Worm (Caenorhabditis elegans) whole organism, young adult: ENCODE results near the gene arl-5.
A peak's percentile ranks its signal among the peaks of the same experiment; 100 is the strongest.

Source experiments
- F10E7.11 ChIP-seq: sonication (generic microtip); optimal IDR thresholded peaks from 2 replicates; lab custom pipeline; 2017; ENCODE audit warnings: mild to moderate bottlenecking, missing genetic modification characterization, moderate library complexity, missing compliant biosample characterization
- F33H1.4 ChIP-seq: fragments of 200-800 bp; sonication (Bioruptor generic); IDR thresholded peaks from 2 replicates; pipeline ENCODE4 v1.3.6; 2022; ENCODE audit warnings: missing genetic modification reagents, missing genetic modification characterization, missing compliant biosample characterization
- F49E8.2 ChIP-seq: sonication (generic microtip); optimal IDR thresholded peaks from 3 replicates; lab custom pipeline; 2017; ENCODE audit warnings: missing genetic modification characterization, mild to moderate bottlenecking, missing compliant biosample characterization, antibody characterized with exemption, moderate library complexity; ENCODE audit not compliant: insufficient read depth
- F52B5.7 ChIP-seq: sonication (generic microtip); optimal IDR thresholded peaks from 2 replicates; lab custom pipeline; 2016; ENCODE audit warnings: mild to moderate bottlenecking, missing genetic modification characterization, missing compliant biosample characterization
- F57A8.1 ChIP-seq: fragments of 200-800 bp; sonication (Bioruptor generic); optimal IDR thresholded peaks from 2 replicates; lab custom pipeline; 2018; ENCODE audit warnings: mild to moderate bottlenecking, missing genetic modification characterization, moderate library complexity, missing compliant biosample characterization
- Y53F4B.3 ChIP-seq: fragments of 200-800 bp; sonication (Bioruptor generic); IDR thresholded peaks from 2 replicates; pipeline ENCODE4 v1.3.6; 2022; ENCODE audit warnings: missing genetic modification reagents, missing genetic modification characterization, missing compliant biosample characterization
- Y67H2A.10 ChIP-seq: fragments of 200-800 bp; sonication (Bioruptor generic); conservative IDR thresholded peaks from 2 replicates; pipeline ENCODE4 v1.3.6; 2022; ENCODE audit warnings: missing genetic modification reagents, missing genetic modification characterization, missing compliant biosample characterization
- ZK185.1 ChIP-seq: sonication (generic microtip); optimal IDR thresholded peaks from 2 replicates; lab custom pipeline; 2016; ENCODE audit warnings: mild to moderate bottlenecking, missing genetic modification characterization, missing compliant biosample characterization; ENCODE audit not compliant: poor library complexity, severe bottlenecking
- attf-5 ChIP-seq: fragments of 200-800 bp; sonication (Bioruptor generic); optimal IDR thresholded peaks from 2 replicates; lab custom pipeline; 2018; ENCODE audit warnings: mild to moderate bottlenecking, missing genetic modification characterization, missing compliant biosample characterization
- cebp-1 ChIP-seq, 2 experiments: fragments of 200-800 bp in 1 of 2; sonication (Bioruptor generic) in 1 of 2; sonication (generic microtip) in 1 of 2; IDR thresholded peaks in 1 of 2; optimal IDR thresholded peaks in 1 of 2; 2 replicates each; pipeline versions ENCODE4 v1.3.6 to Lab custom; 2017 to 2022; ENCODE audit warnings: missing compliant biosample characterization in 2 of 2, missing genetic modification characterization in 2 of 2, mild to moderate bottlenecking in 1 of 2, missing genetic modification reagents in 1 of 2, moderate library complexity in 1 of 2
- cebp-2 ChIP-seq: fragments of 200-800 bp; sonication (Bioruptor generic); IDR thresholded peaks from 2 replicates; pipeline ENCODE4 v1.3.6; 2022; ENCODE audit warnings: missing genetic modification characterization, missing compliant biosample characterization
- ceh-40 ChIP-seq: fragments of 200-800 bp; sonication (Bioruptor generic); IDR thresholded peaks from 2 replicates; pipeline ENCODE4 v1.3.6; 2022; ENCODE audit warnings: missing genetic modification characterization, missing compliant biosample characterization
- ceh-58 ChIP-seq: fragments of 200-800 bp; sonication (Bioruptor generic); IDR thresholded peaks from 2 replicates; pipeline ENCODE4 v1.3.6; 2022; ENCODE audit warnings: missing genetic modification characterization, missing compliant biosample characterization
- dpff-1 ChIP-seq: sonication (generic microtip); optimal IDR thresholded peaks from 2 replicates; lab custom pipeline; 2017; ENCODE audit warnings: mild to moderate bottlenecking, missing genetic modification characterization, missing compliant biosample characterization
- egl-18 ChIP-seq: fragments of 200-800 bp; sonication (Bioruptor generic); IDR thresholded peaks from 2 replicates; pipeline ENCODE4 v1.3.6; 2022; ENCODE audit warnings: missing genetic modification reagents, missing genetic modification characterization, missing compliant biosample characterization
- gei-17 ChIP-seq: fragments of 200-800 bp; sonication (Bioruptor generic); optimal IDR thresholded peaks from 2 replicates; lab custom pipeline; 2018; ENCODE audit warnings: mild to moderate bottlenecking, missing genetic modification characterization, missing compliant biosample characterization
- hmg-1.2 ChIP-seq: fragments of 200-800 bp; sonication (Bioruptor generic); IDR thresholded peaks from 2 replicates; pipeline ENCODE4 v1.3.6; 2022; ENCODE audit warnings: missing genetic modification reagents, missing genetic modification characterization, missing compliant biosample characterization
- hrde-1 ChIP-seq: sonication (generic microtip); optimal IDR thresholded peaks from 2 replicates; lab custom pipeline; 2016; ENCODE audit warnings: missing genetic modification characterization, mild to moderate bottlenecking, missing compliant biosample characterization, moderate library complexity, missing genotype, missing genetic modification reagents, borderline replicate concordance
- let-607 ChIP-seq, 2 experiments: fragments of 200-800 bp in 1 of 2; sonication (Bioruptor generic) in 1 of 2; sonication (generic microtip) in 1 of 2; optimal IDR thresholded peaks; 2 replicates each; lab custom pipeline; 2016 to 2018; ENCODE audit warnings: mild to moderate bottlenecking in 2 of 2, missing compliant biosample characterization in 2 of 2, missing genetic modification characterization in 2 of 2, moderate library complexity in 2 of 2, missing genotype in 1 of 2
- lir-1 ChIP-seq: fragments of 200-800 bp; sonication (Bioruptor generic); conservative IDR thresholded peaks from 2 replicates; pipeline ENCODE4 v1.3.6; 2022; ENCODE audit warnings: missing genetic modification reagents, missing genetic modification characterization, missing compliant biosample characterization
- lsl-1 ChIP-seq: fragments of 200-800 bp; sonication (Bioruptor generic); optimal IDR thresholded peaks from 2 replicates; lab custom pipeline; 2018; ENCODE audit warnings: mild to moderate bottlenecking, missing genetic modification characterization, moderate library complexity, missing compliant biosample characterization
- madf-8 ChIP-seq: fragments of 200-800 bp; sonication (Bioruptor generic); conservative IDR thresholded peaks from 2 replicates; pipeline ENCODE4 v1.3.6; 2022; ENCODE audit warnings: missing genetic modification reagents, missing genetic modification characterization, missing compliant biosample characterization
- nfya-2 ChIP-seq: fragments of 200-800 bp; sonication (Bioruptor generic); IDR thresholded peaks from 2 replicates; pipeline ENCODE4 v1.3.6; 2022; ENCODE audit warnings: missing genetic modification reagents, missing genetic modification characterization, missing compliant biosample characterization
- nfyb-1 ChIP-seq: fragments of 200-800 bp; sonication (Bioruptor generic); IDR thresholded peaks from 2 replicates; pipeline ENCODE4 v1.3.6; 2022; ENCODE audit warnings: missing genetic modification reagents, missing genetic modification characterization, missing compliant biosample characterization
- nhr-120 ChIP-seq: fragments of 200-800 bp; sonication (Bioruptor generic); IDR thresholded peaks from 2 replicates; pipeline ENCODE4 v1.3.6; 2022; ENCODE audit warnings: missing genetic modification characterization, missing compliant biosample characterization
- nhr-179 ChIP-seq: sonication (generic microtip); optimal IDR thresholded peaks from 2 replicates; lab custom pipeline; 2016; ENCODE audit warnings: mild to moderate bottlenecking, missing genetic modification characterization, missing compliant biosample characterization
- nhr-27 ChIP-seq: fragments of 200-800 bp; sonication (Bioruptor generic); optimal IDR thresholded peaks from 2 replicates; lab custom pipeline; 2018; ENCODE audit warnings: mild to moderate bottlenecking, missing genetic modification characterization, moderate library complexity, missing compliant biosample characterization
- nhr-80 ChIP-seq: sonication (generic microtip); optimal IDR thresholded peaks from 2 replicates; lab custom pipeline; 2016; ENCODE audit warnings: missing genetic modification characterization, missing compliant biosample characterization
- nhr-90 ChIP-seq: sonication (generic microtip); optimal IDR thresholded peaks from 2 replicates; lab custom pipeline; 2016; ENCODE audit warnings: missing genotype, mild to moderate bottlenecking, missing genetic modification characterization, missing compliant biosample characterization
- pbrm-1 ChIP-seq: fragments of 200-800 bp; sonication (Bioruptor generic); IDR thresholded peaks from 2 replicates; pipeline ENCODE4 v1.3.6; 2022; ENCODE audit warnings: missing genetic modification reagents, missing genetic modification characterization, missing compliant biosample characterization
- sdz-38 ChIP-seq: sonication (generic microtip); optimal IDR thresholded peaks from 2 replicates; lab custom pipeline; 2016; ENCODE audit warnings: missing genotype, missing genetic modification characterization, missing compliant biosample characterization
- tbp1 ChIP-seq: fragments of 200-800 bp; sonication (Bioruptor generic); optimal IDR thresholded peaks from 2 replicates; lab custom pipeline; 2018; ENCODE audit warnings: mild to moderate bottlenecking, missing genetic modification characterization, missing compliant biosample characterization
- tlf-1 ChIP-seq: fragments of 200-800 bp; sonication (Bioruptor generic); optimal IDR thresholded peaks from 2 replicates; lab custom pipeline; 2018; ENCODE audit warnings: mild to moderate bottlenecking, missing genetic modification characterization, missing compliant biosample characterization
- unc-62 ChIP-seq: fragments of 150-350 bp; optimal IDR thresholded peaks from 2 replicates; lab custom pipeline; 2014; ENCODE audit warnings: missing biosample characterization, missing genetic modification reagents, missing genetic modification characterization
- xnd-1 ChIP-seq: sonication (generic microtip); optimal IDR thresholded peaks from 2 replicates; lab custom pipeline; 2016; ENCODE audit warnings: missing genotype, missing genetic modification reagents, missing genetic modification characterization, missing compliant biosample characterization
- zfh-2 ChIP-seq: fragments of 200-800 bp; sonication (Bioruptor generic); conservative IDR thresholded peaks from 2 replicates; pipeline ENCODE4 v1.3.6; 2022; ENCODE audit warnings: missing genetic modification reagents, missing genetic modification characterization, missing compliant biosample characterization
- ztf-25 ChIP-seq: fragments of 200-800 bp; sonication (Bioruptor generic); IDR thresholded peaks from 2 replicates; pipeline ENCODE4 v1.3.6; 2022; ENCODE audit warnings: missing genetic modification reagents, missing genetic modification characterization, missing compliant biosample characterization
- ztf-28 ChIP-seq: fragments of 200-800 bp; sonication (Bioruptor generic); IDR thresholded peaks from 2 replicates; pipeline ENCODE4 v1.3.6; 2022; ENCODE audit warnings: missing genetic modification reagents, missing genetic modification characterization, missing compliant biosample characterization

The arl-5 gene

ce11 chrIII:9783133-9783590 is 39.9 kb upstream of the arl-5 start (continued):
- no peak for TF ChIP-seq ZK185.1 (tag; lab: Kevin White, UChicago)
- TF ChIP-seq zfh-2 (GFP tag; lab: Robert Waterston, UW), result no peak
- no peak for TF ChIP-seq ztf-25 (GFP tag; lab: Robert Waterston, UW)
- TF ChIP-seq F49E8.2 (tag; lab: Kevin White, UChicago), result peak; percentile 24
- 0 out of 2 replicates have a peak, but pooled peaks have one; percentile 60 for TF ChIP-seq ceh-58 (GFP tag; lab: Robert Waterston, UW)
- TF ChIP-seq xnd-1 (tag; lab: Kevin White, UChicago), result no peak
- TF ChIP-seq cebp-1 (GFP tag; IDR thresholded peaks at IDR 0.05; lab: Robert Waterston, UW), result no peak
- TF ChIP-seq cebp-1 (tag; optimal IDR thresholded peaks at IDR 0.05; lab: Kevin White, UChicago), result peak; percentile 29
- 0 out of 2 replicates have a peak, but pooled peaks have one; percentile 36 for TF ChIP-seq cebp-2
- TF ChIP-seq tbp1 (GFP tag; lab: Kevin White, UChicago), result peak; percentile 4

- TF ChIP-seq let-607 (tag; optimal IDR thresholded peaks at IDR 0.05; lab: Kevin White, UChicago) (peak; percentile 97 to 98), nhr-80 (tag; lab: Kevin White, UChicago) (peak; percentile 93), dpff-1 (tag; lab: Kevin White, UChicago) (no peak), Y67H2A.10 (GFP tag; lab: Robert Waterston, UW) (no peak), cebp-1 (GFP tag; IDR thresholded peaks at IDR 0.05; lab: Robert Waterston, UW) (no peak), cebp-1 (tag; optimal IDR thresholded peaks at IDR 0.05; lab: Kevin White, UChicago) (no peak), gei-17 (GFP tag; lab: Kevin White, UChicago) (no peak)
These were observed 36.3 kb upstream of the arl-5 start for ce11 chrIII:9786776-9787175.

DNA sequence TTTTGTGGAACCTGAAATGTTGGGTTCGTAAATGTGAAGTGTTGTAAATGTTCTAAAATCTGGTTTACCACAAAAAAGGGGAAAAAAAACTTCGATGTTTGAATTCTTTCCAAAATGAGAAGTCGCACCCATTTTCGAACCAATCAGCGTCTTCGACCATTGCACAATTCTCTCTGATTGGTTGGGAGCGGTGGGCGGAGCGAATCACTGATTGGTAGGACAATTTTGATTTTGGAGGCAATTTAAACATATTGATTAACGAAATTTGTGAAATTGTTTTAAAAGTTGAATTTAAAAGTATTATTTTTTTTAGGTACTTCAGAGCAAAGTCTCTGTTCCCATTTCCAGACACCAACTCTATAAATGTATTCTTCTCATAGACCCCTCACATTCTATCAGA is 34.0 kb upstream of the arl-5 start:
- TF ChIP-seq F57A8.1 (GFP tag; lab: Kevin White, UChicago) (no peak), lsl-1 (GFP tag; lab: Kevin White, UChicago) (no peak), let-607 (tag; optimal IDR thresholded peaks at IDR 0.05; lab: Kevin White, UChicago) (no peak), madf-8 (GFP tag; lab: Robert Waterston, UW) (no peak), nhr-179 (no peak), F52B5.7 (tag; lab: Kevin White, UChicago) (no peak), Y53F4B.3 (no peak), F10E7.11 (tag; lab: Kevin White, UChicago) (no peak), nfyb-1 (GFP tag; lab: Robert Waterston, UW) (no peak), gei-17 (GFP tag; lab: Kevin White, UChicago) (no peak), pbrm-1 (GFP tag; lab: Robert Waterston, UW) (no peak), unc-62 (no peak)

DNA sequence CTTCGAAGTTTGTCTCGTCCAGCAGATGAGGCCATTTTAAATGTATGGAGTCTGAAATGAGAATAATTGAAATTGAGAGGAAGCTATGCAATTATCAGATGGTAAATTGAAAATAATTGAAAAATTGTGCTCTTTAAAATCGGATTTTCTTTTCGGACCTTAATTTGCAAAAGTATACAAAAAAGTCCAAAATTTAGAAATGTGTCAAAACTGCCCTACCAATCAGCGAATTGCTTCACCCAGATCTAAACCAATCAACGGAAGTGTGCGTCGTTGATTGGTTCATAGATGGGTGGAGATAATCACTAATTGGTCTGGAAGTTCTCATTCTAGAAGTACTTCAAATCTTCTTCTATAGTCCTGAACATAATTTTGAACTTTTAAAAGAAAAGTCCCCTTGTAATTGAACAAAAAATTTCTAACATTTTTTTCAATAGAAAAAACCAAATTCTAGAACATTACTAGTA is 33.4 kb upstream of the arl-5 start, which contains the start of gene R10E11.5:
TSS of gene R10E11.5 (minus strand) at position 51 of the 467 bp plus-strand sequence.
- no peak for TF ChIP-seq nhr-120 (GFP tag; lab: Robert Waterston, UW)
- TF ChIP-seq, all 124 proteins: peak for 0

ce11 chrIII:9793592-9794417 is 29.2 kb upstream of the arl-5 start, which contains the start of the genes R10E11.9 and mcm-6:
R10E11.9 (minus strand) TSS chrIII:9793642.
mcm-6 (plus strand) TSS chrIII:9794367.
- TF ChIP-seq attf-5 (GFP tag; lab: Kevin White, UChicago), result peak; percentile 0
- no peak for TF ChIP-seq nhr-90 (tag; lab: Kevin White, UChicago)
- TF ChIP-seq F57A8.1 (GFP tag; lab: Kevin White, UChicago), result no peak
- TF ChIP-seq ztf-28 (GFP tag; lab: Robert Waterston, UW), result no peak
- no peak for TF ChIP-seq sdz-38 (tag; lab: Kevin White, UChicago)
- no peak for TF ChIP-seq ceh-40 (GFP tag; lab: Robert Waterston, UW)
- peak; percentile 86 for TF ChIP-seq F33H1.4 (GFP tag; lab: Robert Waterston, UW)
- peak; percentile 92 for TF ChIP-seq lsl-1 (GFP tag; lab: Kevin White, UChicago)
- TF ChIP-seq pbrm-1 (GFP tag; lab: Robert Waterston, UW), result no peak
- peak; percentile 96 for TF ChIP-seq hmg-1.2
- no peak for TF ChIP-seq hrde-1 (tag; lab: Kevin White, UChicago)
- no peak for TF ChIP-seq lir-1 (GFP tag; lab: Robert Waterston, UW)
- peak; percentile 3 for TF ChIP-seq tlf-1 (GFP tag; lab: Kevin White, UChicago)
- TF ChIP-seq egl-18 (GFP tag; lab: Robert Waterston, UW), result no peak
- TF ChIP-seq nfya-2 (GFP tag; lab: Robert Waterston, UW), result no peak
- no peak for TF ChIP-seq nhr-27 (tag; lab: Kevin White, UChicago)
